Fruit fly (Drosophila melanogaster) whole organism, pupa: Measurements from ENCODE around the gene CG15912.

ENCODE experiments used
- CG10348 ChIP-seq: fragments of 200-800 bp; sonication (Bioruptor generic); IDR thresholded peaks from 2 replicates; pipeline ENCODE4 v1.3.6; 2022; ENCODE audit warnings: missing biosample characterization, missing genetic modification characterization
- CG15710 ChIP-seq: fragments of 200-800 bp; sonication (Bioruptor generic); optimal IDR thresholded peaks from 2 replicates; lab custom pipeline; 2018; ENCODE audit warnings: missing biosample characterization, mild to moderate bottlenecking, missing genetic modification characterization, moderate library complexity
- CG4496 ChIP-seq: fragments of 200-800 bp; sonication (Bioruptor generic); IDR thresholded peaks from 3 replicates; pipeline ENCODE4 v1.3.6; 2022; ENCODE audit warnings: missing biosample characterization, missing genetic modification characterization
- CG8159 ChIP-seq: fragments of 200-800 bp; sonication (Bioruptor generic); optimal IDR thresholded peaks from 3 replicates; lab custom pipeline; 2018; ENCODE audit warnings: missing biosample characterization, mild to moderate bottlenecking, missing genetic modification characterization, moderate library complexity
- D1 ChIP-seq: fragments of 200-800 bp; sonication (Bioruptor generic); optimal IDR thresholded peaks from 2 replicates; lab custom pipeline; 2018; ENCODE audit warnings: missing biosample characterization, mild to moderate bottlenecking, missing genetic modification characterization, moderate library complexity
- EcR ChIP-seq: fragments of 200-800 bp; sonication (Bioruptor generic); optimal IDR thresholded peaks from 3 replicates; lab custom pipeline; 2019; ENCODE audit warnings: missing biosample characterization, missing genetic modification characterization, mild to moderate bottlenecking, moderate library complexity, missing genetic modification reagents

dm6 chrX:4588981-4589380 lies 40.1 kb downstream of the CG15912 start:
- TF ChIP-seq CG4496 (GFP tag; lab: Robert Waterston, UW) (no peak), EcR (no peak), D1 (tag; lab: Kevin White, UChicago) (no peak), CG8159 (no peak), CG15710 (tag; lab: Kevin White, UChicago) (no peak), CG10348 (no peak)
